Fruit fly (Drosophila melanogaster): Measurements from ENCODE around the gene Tm2.

Gene Tm2

dm6 chr3R:15319912-15320746 lies 10.1 kb downstream of the Tm2 start, which contains the start of the genes CG6276 and CG44040 (continued):
- TF ChIP-seq fru (optimal IDR thresholded peaks at IDR 0.05) (no peak), al (GFP tag; IDR thresholded peaks at IDR 0.05) (peak; percentile 9; the same call in 1 of the 2 replicates), caup (GFP tag; optimal IDR thresholded peaks at IDR 0.05; ENCODE audit: severe bottlenecking) (peak; percentile 60), emc (GFP tag; optimal IDR thresholded peaks at IDR 0.05) (no peak), croc (GFP tag; conservative IDR thresholded peaks at IDR 0.05) (no peak), CG3407 (GFP tag; optimal IDR thresholded peaks at IDR 0.05) (no peak), CG12744 (GFP tag; optimal IDR thresholded peaks at IDR 0.05) (peak; percentile 34), Nf-YA (GFP tag; IDR thresholded peaks at IDR 0.05) (no peak), CG9817 (tag; optimal IDR thresholded peaks at IDR 0.05) (peak; percentile 42), Ets97D (GFP tag; optimal IDR thresholded peaks at IDR 0.05) (peak; percentile 28), Fer1 (GFP tag; optimal IDR thresholded peaks at IDR 0.05) (peak; percentile 55), CG7987 (GFP tag; optimal IDR thresholded peaks at IDR 0.05) (no peak), CG12391 (tag; optimal IDR thresholded peaks at IDR 0.05) (peak; percentile 49), seq (GFP tag; IDR thresholded peaks at IDR 0.05) (no peak), ara (GFP tag; IDR thresholded peaks at IDR 0.05) (0 out of 2 replicates have a peak, but pooled peaks have one; percentile 4), Dp (GFP tag; optimal IDR thresholded peaks at IDR 0.05) (peak; percentile 21), CG14050 (GFP tag; IDR thresholded peaks at IDR 0.05) (0 out of 3 replicates have a peak, but pooled peaks have one; percentile 30), dm (GFP tag; optimal IDR thresholded peaks at IDR 0.05) (no peak), CG2202 (tag; optimal IDR thresholded peaks at IDR 0.05) (no peak), nerfin-2 (GFP tag; IDR thresholded peaks at IDR 0.05; ENCODE audit: partially characterized antibody) (no peak), CrebB (tag; optimal IDR thresholded peaks at IDR 0.05) (no peak), Dbx (GFP tag; IDR thresholded peaks at IDR 0.05) (peak; percentile 40; the same call in 1 of the 3 replicates), CG6254 (GFP tag; optimal IDR thresholded peaks at IDR 0.05) (no peak), sim (GFP tag; IDR thresholded peaks at IDR 0.05) (no peak), CG13123 (GFP tag; optimal IDR thresholded peaks at IDR 0.05) (no peak), Hr51 (GFP tag; optimal IDR thresholded peaks at IDR 0.05) (peak in 1 of 2 experiments; percentile 57), CG4854 (GFP tag; optimal IDR thresholded peaks at IDR 0.05) (peak; percentile 25), sc (optimal IDR thresholded peaks at IDR 0.05) (no peak), sc (GFP tag; optimal IDR thresholded peaks at IDR 0.05) (no peak), CG31388 (GFP tag; optimal IDR thresholded peaks at IDR 0.05) (no peak), CG7556 (GFP tag; optimal IDR thresholded peaks at IDR 0.05) (peak; percentile 40), Ptx1 (GFP tag; IDR thresholded peaks at IDR 0.05) (peak; percentile 40; the same call in 1 of the 2 replicates), psq (GFP tag; optimal IDR thresholded peaks at IDR 0.05) (no peak), dmrt11E (tag; optimal IDR thresholded peaks at IDR 0.05) (no peak), bowl (GFP tag; IDR thresholded peaks at IDR 0.05) (no peak), CG4820 (GFP tag; optimal IDR thresholded peaks at IDR 0.05) (peak; percentile 99), CG6683 (GFP tag; optimal IDR thresholded peaks at IDR 0.05) (peak; percentile 0), zfh1 (GFP tag; IDR thresholded peaks at IDR 0.05) (no peak), CG15514 (GFP tag; optimal IDR thresholded peaks at IDR 0.05) (peak; percentile 99), pzg (GFP tag; optimal IDR thresholded peaks at IDR 0.05) (peak; percentile 28), vvl (GFP tag; IDR thresholded peaks at IDR 0.05) (peak; percentile 54), MESR4 (GFP tag; optimal IDR thresholded peaks at IDR 0.05) (peak; percentile 63), dysf (GFP tag; IDR thresholded peaks at IDR 0.05) (peak; percentile 45; the same call in 1 of the 3 replicates), Usf (GFP tag; optimal IDR thresholded peaks at IDR 0.05) (peak; percentile 11), oc (tag; optimal IDR thresholded peaks at IDR 0.05) (peak; percentile 5), CG15479 (GFP tag; optimal IDR thresholded peaks at IDR 0.05) (no peak), CG13287 (GFP tag; IDR thresholded peaks at IDR 0.05; ENCODE audit: partially characterized antibody) (no peak; the same call in 1 of the 2 replicates), CG1233 (GFP tag; optimal IDR thresholded peaks at IDR 0.05) (peak; percentile 41), Camta (GFP tag; optimal IDR thresholded peaks at IDR 0.05) (peak; percentile 50)
